Comparison of ENCODE assay signal across 5 fruit fly cellular contexts in the genomic region with DNA sequence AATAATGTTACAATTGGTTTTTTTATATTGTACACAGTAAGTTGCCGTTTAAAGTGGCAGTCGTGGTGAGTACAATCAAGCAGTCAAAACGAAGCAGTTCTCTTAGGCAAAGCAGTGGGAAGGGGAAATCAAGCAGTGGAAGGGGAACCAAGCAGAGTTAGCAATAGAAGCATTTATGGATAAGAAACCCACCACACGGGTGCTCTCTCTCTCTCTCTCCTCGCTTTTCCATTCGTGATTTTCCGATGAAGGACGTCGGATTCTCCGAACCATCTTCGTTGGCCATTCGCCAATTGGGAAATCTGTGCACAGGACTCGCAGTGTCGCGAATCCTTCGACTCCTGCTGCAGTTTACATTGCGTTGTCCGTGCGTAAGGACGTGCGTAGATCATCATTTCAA.
TF ChIP-seq lines count a peak whose summit lies in the region.

TSS of gene beat-Ia (plus strand) at position 319 of the 400 bp plus-strand sequence.

- no peak for TF ChIP-seq CTCF in whole organism, embryonic (GFP tag; optimal IDR thresholded peaks at IDR 0.05; lab: Kevin White, UChicago)

TF ChIP-seq in whole organism, adult, 20 proteins besides CTCF, POLR2A, EP300 and RAD21:
- TF ChIP-seq CG1620 (GFP tag; optimal IDR thresholded peaks at IDR 0.05; lab: Kevin White, UChicago) = no peak
- TF ChIP-seq tj (GFP tag; optimal IDR thresholded peaks at IDR 0.05; lab: Kevin White, UChicago) = no peak
- no peak for TF ChIP-seq cnc (optimal IDR thresholded peaks at IDR 0.05; lab: Kevin White, UChicago)
- TF ChIP-seq Clk (GFP tag; optimal IDR thresholded peaks at IDR 0.05; lab: Kevin White, UChicago) = no peak
- TF ChIP-seq CG7045 (GFP tag; optimal IDR thresholded peaks at IDR 0.05; lab: Kevin White, UChicago) = no peak
- peak; percentile 100 for TF ChIP-seq pad (GFP tag; optimal IDR thresholded peaks at IDR 0.05; lab: Kevin White, UChicago)
- TF ChIP-seq cic (GFP tag; optimal IDR thresholded peaks at IDR 0.05; lab: Kevin White, UChicago) = no peak
TF ChIP-seq in whole organism, adult: peak in this region for 1.

TF ChIP-seq in whole organism, embryonic, 481 proteins besides CTCF, POLR2A, EP300 and RAD21 (continues in another document):
- TF ChIP-seq phol (tag; optimal IDR thresholded peaks at IDR 0.05; lab: Kevin White, UChicago) = no peak
- TF ChIP-seq CG10321 (GFP tag; IDR thresholded peaks at IDR 0.05; lab: Robert Waterston, UW) = no peak
- TF ChIP-seq CG4707 (GFP tag; optimal IDR thresholded peaks at IDR 0.05; lab: Kevin White, UChicago) = no peak
- no peak for TF ChIP-seq Dip3 (GFP tag; optimal IDR thresholded peaks at IDR 0.05; lab: Kevin White, UChicago)
- no peak for TF ChIP-seq Hmr (GFP tag; optimal IDR thresholded peaks at IDR 0.05; lab: Kevin White, UChicago)
- TF ChIP-seq CG2129 (GFP tag; IDR thresholded peaks at IDR 0.05; lab: Robert Waterston, UW; ENCODE audit: partially characterized antibody) = no peak
- TF ChIP-seq unc-4 (GFP tag; IDR thresholded peaks at IDR 0.05; lab: Robert Waterston, UW; ENCODE audit: partially characterized antibody) = no peak
- no peak for TF ChIP-seq CG32772 (GFP tag; IDR thresholded peaks at IDR 0.05; lab: Robert Waterston, UW)
- no peak for TF ChIP-seq ems (GFP tag; optimal IDR thresholded peaks at IDR 0.05; lab: Kevin White, UChicago)
- peak; percentile 44 for TF ChIP-seq jing (GFP tag; optimal IDR thresholded peaks at IDR 0.05; lab: Kevin White, UChicago)
- TF ChIP-seq Ssrp (tag; optimal IDR thresholded peaks at IDR 0.05; lab: Kevin White, UChicago) = no peak
- TF ChIP-seq Sox102F (GFP tag; optimal IDR thresholded peaks at IDR 0.05; lab: Kevin White, UChicago) = no peak
- TF ChIP-seq ci (GFP tag; IDR thresholded peaks at IDR 0.05; lab: Robert Waterston, UW) = no peak
- TF ChIP-seq HLH54F (GFP tag; optimal IDR thresholded peaks at IDR 0.05; lab: Kevin White, UChicago) = no peak
- TF ChIP-seq prd (optimal IDR thresholded peaks at IDR 0.05; lab: Kevin White, UChicago) = no peak
- TF ChIP-seq prd (GFP tag; IDR thresholded peaks at IDR 0.05; lab: Robert Waterston, UW) = no peak
- no peak for TF ChIP-seq gcm (GFP tag; optimal IDR thresholded peaks at IDR 0.05; lab: Kevin White, UChicago)
- no peak for TF ChIP-seq Rx (GFP tag; IDR thresholded peaks at IDR 0.05; lab: Robert Waterston, UW)
- TF ChIP-seq CG43689 (GFP tag; IDR thresholded peaks at IDR 0.05; lab: Robert Waterston, UW) = no peak
- TF ChIP-seq Asciz (GFP tag; optimal IDR thresholded peaks at IDR 0.05; lab: Kevin White, UChicago) = no peak
- TF ChIP-seq grn (GFP tag; optimal IDR thresholded peaks at IDR 0.05; lab: Kevin White, UChicago) = no peak

TF ChIP-seq in whole organism, prepupa, 60 proteins besides CTCF, POLR2A, EP300 and RAD21:
- TF ChIP-seq CG15336 (GFP tag; IDR thresholded peaks at IDR 0.05; lab: Robert Waterston, UW) = no peak
- TF ChIP-seq svp (GFP tag; lab: Kevin White, UChicago) = peak; percentile 38

TF ChIP-seq in whole organism, pupa, 21 proteins besides CTCF, POLR2A, EP300 and RAD21:
- TF ChIP-seq CG34367 (tag; optimal IDR thresholded peaks at IDR 0.05; lab: Kevin White, UChicago) (no peak), rn (GFP tag; IDR thresholded peaks at IDR 0.05; lab: Robert Waterston, UW) (no peak), CG12605 (GFP tag; IDR thresholded peaks at IDR 0.05; lab: Robert Waterston, UW) (0 out of 2 replicates have a peak, but pooled peaks have one; percentile 45), Pif1A (GFP tag; optimal IDR thresholded peaks at IDR 0.05; lab: Kevin White, UChicago) (no peak), CG8301 (tag; optimal IDR thresholded peaks at IDR 0.05; lab: Kevin White, UChicago) (no peak)

TF ChIP-seq in whole organism, wandering third instar larva, 38 proteins besides CTCF, POLR2A, EP300 and RAD21:
- TF ChIP-seq OdsH (GFP tag; optimal IDR thresholded peaks at IDR 0.05; lab: Kevin White, UChicago) (no peak), Myc (optimal IDR thresholded peaks at IDR 0.05; lab: Kevin White, UChicago) (peak; percentile 64), jim (GFP tag; optimal IDR thresholded peaks at IDR 0.05; lab: Kevin White, UChicago) (no peak), N (GFP tag; optimal IDR thresholded peaks at IDR 0.05; lab: Kevin White, UChicago) (peak; percentile 83)
